Worm (Caenorhabditis elegans) whole organism, mixed stage, embryonic: ENCODE results near the gene djr-1.2.

Experiments
- ces-1 ChIP-seq: fragments of 150-350 bp; optimal IDR thresholded peaks from 2 replicates; lab custom pipeline; 2014; ENCODE audit warnings: missing biosample characterization, missing genetic modification reagents, missing genetic modification characterization
- cnd-1 ChIP-seq: fragments of 200-800 bp; sonication (Bioruptor generic); optimal IDR thresholded peaks from 2 replicates; lab custom pipeline; 2018; ENCODE audit warnings: mild to moderate bottlenecking, missing genetic modification characterization, missing compliant biosample characterization
- drap-1 ChIP-seq: fragments of 200-800 bp; sonication (Bioruptor generic); optimal IDR thresholded peaks from 3 replicates; lab custom pipeline; 2018; ENCODE audit warnings: mild to moderate bottlenecking, missing genetic modification characterization, missing compliant biosample characterization
- elt-1 ChIP-seq: sonication (generic microtip); optimal IDR thresholded peaks from 2 replicates; lab custom pipeline; 2017; ENCODE audit warnings: missing genetic modification characterization, mild to moderate bottlenecking, missing compliant biosample characterization, antibody characterized with exemption, moderate library complexity, borderline replicate concordance; ENCODE audit not compliant: insufficient read depth
- hlh-1 ChIP-seq: fragments of 150-350 bp; optimal IDR thresholded peaks from 2 replicates; lab custom pipeline; 2014; ENCODE audit warnings: missing biosample characterization, missing genetic modification reagents, missing genetic modification characterization
- lin-13 ChIP-seq: fragments of 150-350 bp; optimal IDR thresholded peaks from 2 replicates; lab custom pipeline; 2014; ENCODE audit warnings: missing biosample characterization, missing genetic modification characterization
- lsy-2 ChIP-seq: fragments of 150-350 bp; optimal IDR thresholded peaks from 2 replicates; lab custom pipeline; 2014; ENCODE audit warnings: missing biosample characterization, missing genetic modification characterization
- nhr-28 ChIP-seq: fragments of 150-350 bp; optimal IDR thresholded peaks from 2 replicates; lab custom pipeline; 2014; ENCODE audit warnings: missing biosample characterization, missing genetic modification characterization
- nhr-76 ChIP-seq: sonication (generic microtip); optimal IDR thresholded peaks from 2 replicates; lab custom pipeline; 2017; ENCODE audit warnings: missing biosample characterization, missing genetic modification characterization
- pha-4 ChIP-seq: fragments of 150-350 bp; optimal IDR thresholded peaks from 2 replicates; lab custom pipeline; 2018; ENCODE audit warnings: missing biosample characterization, missing genetic modification reagents, missing genetic modification characterization
- snpc-4 ChIP-seq: fragments of 150-350 bp; optimal IDR thresholded peaks from 2 replicates; lab custom pipeline; 2014; ENCODE audit warnings: missing biosample characterization, missing genetic modification characterization
- ztf-11 ChIP-seq: fragments of 150-350 bp; optimal IDR thresholded peaks from 2 replicates; lab custom pipeline; 2014; ENCODE audit warnings: missing biosample characterization, missing genetic modification characterization

ce11 chrV:4041853-4042424, 13.0 kb downstream of the djr-1.2 start, which contains the start of the genes C49G7.10 and irg-2:
- TF ChIP-seq lsy-2 (tag; lab: Kevin White, UChicago) (no peak), ztf-11 (tag; lab: Kevin White, UChicago) (no peak), drap-1 (GFP tag; lab: Kevin White, UChicago) (no peak), ces-1 (GFP tag; lab: Kevin White, UChicago) (no peak), snpc-4 (no peak), hlh-1 (tag; lab: Kevin White, UChicago) (no peak), pha-4 (tag; lab: Kevin White, UChicago) (no peak), nhr-76 (tag; lab: Kevin White, UChicago) (no peak), nhr-28 (tag; lab: Kevin White, UChicago) (no peak), lin-13 (no peak), elt-1 (tag; lab: Kevin White, UChicago) (no peak), cnd-1 (no peak)
